Fruit fly (Drosophila melanogaster): ENCODE results near the gene CASK.

Gene CASK

DNA sequence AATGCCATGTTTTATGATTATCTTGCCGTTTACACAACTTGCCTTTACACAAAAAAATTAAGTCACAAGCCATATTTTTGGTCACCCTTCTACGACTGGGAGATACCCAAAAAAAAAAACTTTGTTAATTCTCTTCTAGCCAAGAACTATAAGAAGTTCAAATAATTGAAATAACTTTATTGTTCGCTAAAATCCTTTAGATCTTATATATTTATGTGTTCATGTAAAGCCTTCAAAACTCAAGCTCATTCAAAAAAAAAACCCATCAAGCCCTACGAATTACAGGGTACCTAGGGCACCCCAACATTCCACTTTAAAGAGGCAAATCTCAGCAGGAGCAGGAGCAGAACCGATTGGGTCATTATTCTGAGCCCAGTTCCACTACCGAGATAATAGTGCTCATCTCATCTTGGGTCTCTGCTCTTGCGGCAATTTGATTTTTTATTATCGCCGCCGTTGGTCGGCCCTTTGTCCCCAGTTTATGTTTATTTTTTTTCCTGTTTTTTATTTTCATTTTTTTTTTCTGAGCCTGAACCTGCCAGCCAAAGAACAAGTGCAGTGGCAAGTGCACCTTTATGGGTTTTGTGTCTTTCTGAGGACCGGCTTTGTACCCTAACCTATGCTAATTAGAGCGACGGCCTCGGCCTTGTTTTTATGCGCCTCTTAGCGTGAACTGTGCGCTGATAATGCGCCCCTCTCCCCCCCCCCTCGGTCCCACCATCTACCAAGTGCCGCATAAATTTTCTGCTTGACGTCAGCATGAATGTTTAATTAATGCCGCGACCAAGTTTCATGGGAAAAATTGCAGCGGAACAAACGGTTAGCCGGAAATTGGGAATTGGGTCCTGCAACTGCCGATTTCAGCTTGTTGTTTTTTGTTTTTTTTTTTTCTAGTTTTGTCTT is 19.3 kb upstream of the CASK start:
- no peak for TF ChIP-seq noc (tag; optimal IDR thresholded peaks at IDR 0.05)

dm6 chr3R:21840432-21840831 is 18.0 kb upstream of the CASK start:
- TF ChIP-seq noc (tag; optimal IDR thresholded peaks at IDR 0.05), result no peak

dm6 chr3R:21839636-21840035 is 17.2 kb upstream of the CASK start:
- TF ChIP-seq noc (tag; optimal IDR thresholded peaks at IDR 0.05), result no peak

DNA sequence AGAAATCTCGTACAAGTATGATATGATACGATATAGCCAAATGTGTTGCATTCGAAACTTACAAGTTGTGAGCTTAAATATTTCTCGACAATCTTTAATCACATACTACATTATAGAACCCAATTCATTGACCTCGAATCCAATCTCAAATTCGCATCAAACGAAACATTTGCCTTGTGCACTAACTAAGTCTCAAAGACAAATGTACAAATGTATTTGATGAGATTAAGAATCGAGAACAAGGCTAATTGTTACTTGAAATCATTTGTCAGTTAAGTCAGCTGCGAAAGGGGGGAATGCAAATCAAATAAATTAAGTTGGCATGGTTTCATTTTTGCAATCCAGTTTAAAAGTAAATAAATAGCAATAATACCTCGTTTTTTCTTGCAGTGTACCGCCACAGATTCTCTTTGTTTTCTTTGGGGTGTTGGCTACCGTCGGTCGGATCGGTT is 16.1 kb upstream of the CASK start:
- no peak for TF ChIP-seq noc (tag; optimal IDR thresholded peaks at IDR 0.05)

dm6 chr3R:21837069-21837977 is 14.8 kb upstream of the CASK start:
- TF ChIP-seq noc (tag; optimal IDR thresholded peaks at IDR 0.05), result no peak

DNA sequence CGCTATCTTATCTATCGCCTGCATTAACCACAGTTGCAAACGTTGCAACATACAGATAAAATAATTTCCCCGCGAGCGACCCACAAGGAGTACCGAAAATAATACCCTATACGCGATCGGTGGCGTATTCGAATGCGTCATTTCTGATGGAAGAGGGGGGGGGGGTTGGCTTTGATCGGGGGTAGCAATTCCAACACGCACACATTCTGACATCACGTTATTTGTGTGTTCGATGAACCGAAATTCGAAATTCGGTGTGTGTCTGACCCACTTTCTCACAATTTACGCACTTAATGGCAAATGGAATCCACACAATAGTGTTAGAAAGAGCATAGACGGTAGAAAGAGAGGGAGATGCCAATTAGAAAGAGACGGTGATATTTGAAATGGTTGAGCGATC is 14.1 kb upstream of the CASK start:
- no peak for TF ChIP-seq noc (tag; optimal IDR thresholded peaks at IDR 0.05)

- no peak for TF ChIP-seq noc (tag; optimal IDR thresholded peaks at IDR 0.05)
Observed at dm6 chr3R:21836201-21836504, 13.7 kb upstream of the CASK start.

DNA sequence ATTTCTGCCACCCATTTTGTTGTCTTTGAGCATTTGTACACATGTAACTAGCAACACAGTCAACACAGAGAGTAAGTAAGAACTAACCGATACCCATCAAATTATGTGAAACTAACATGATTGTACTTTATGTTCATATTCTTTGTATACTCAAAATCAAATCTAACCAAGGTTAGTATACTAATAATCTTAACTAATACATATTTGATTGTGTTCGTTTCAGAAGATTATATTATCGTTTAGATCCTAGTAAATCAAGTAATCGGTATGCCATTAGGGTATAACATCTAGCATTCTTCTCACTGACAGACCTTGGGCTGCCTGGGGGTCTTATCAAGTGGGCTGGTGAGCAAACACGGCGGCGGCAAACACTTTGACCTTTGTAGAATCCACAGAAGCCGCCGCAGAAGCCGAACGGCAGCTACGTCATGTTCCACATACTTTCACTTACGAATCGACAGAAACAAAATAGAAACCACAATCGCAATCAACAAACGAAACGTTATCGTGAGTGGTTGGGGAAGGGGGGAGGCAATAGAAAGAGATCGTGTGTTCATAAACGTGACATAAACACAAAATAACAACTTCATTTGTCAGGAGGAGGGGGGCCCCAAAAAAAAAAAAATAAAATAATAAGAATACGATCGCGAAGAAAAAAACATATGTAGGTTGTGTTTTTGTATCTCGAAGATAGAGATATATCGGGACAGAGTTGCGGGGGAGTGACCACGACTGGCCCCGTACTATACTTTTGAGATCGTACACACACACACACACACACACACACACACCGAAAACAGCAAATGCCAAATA is 13.1 kb upstream of the CASK start:
- no peak for TF ChIP-seq noc (tag; optimal IDR thresholded peaks at IDR 0.05)

- TF ChIP-seq noc (tag; optimal IDR thresholded peaks at IDR 0.05), result no peak
Observed at dm6 chr3R:21834234-21835070, 12.0 kb upstream of the CASK start.

DNA sequence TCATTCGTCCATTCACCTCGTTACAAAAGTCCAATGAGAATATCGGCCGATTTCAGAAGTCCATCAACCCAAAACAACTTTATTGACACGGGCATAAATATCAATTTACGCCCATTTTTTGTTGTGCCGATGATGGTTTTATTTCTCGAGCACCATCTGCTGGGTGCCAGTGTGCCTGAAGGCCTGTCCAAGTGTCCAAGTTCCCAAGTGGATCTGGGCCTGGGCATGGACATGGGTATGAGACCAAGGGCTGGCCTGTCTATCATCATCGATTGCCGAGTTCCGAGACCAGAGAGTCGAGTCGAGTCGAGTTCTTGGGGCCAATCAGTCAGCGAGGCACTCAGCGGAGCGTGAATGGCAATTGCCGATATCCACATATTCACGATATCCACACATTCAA is 9.7 kb upstream of the CASK start, which contains the start of gene Gr93a:
Gr93a (plus strand) TSS at position 301 of the 400 bp plus-strand sequence.
- no peak for TF ChIP-seq noc (tag; optimal IDR thresholded peaks at IDR 0.05)

DNA sequence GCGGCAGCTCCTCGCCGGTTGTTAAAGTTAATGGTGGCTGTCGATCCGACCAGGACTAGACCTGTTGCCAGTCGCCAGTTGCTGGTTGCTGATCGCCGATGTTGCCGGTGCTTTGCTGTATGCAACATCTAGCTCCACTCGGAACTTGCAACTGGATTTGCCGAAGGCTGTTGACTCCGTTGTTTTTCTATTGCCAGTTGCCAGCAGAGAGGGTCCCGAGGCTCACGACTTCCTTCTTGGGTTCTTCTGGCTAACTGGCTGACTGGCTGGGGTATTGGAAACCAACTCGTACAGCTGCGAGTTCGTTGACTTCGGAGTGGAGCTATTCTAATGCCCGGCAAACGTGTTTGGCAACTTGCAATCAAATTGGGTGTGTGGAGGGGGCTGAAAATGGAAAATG is 8.6 kb upstream of the CASK start:
- no peak for TF ChIP-seq noc (tag; optimal IDR thresholded peaks at IDR 0.05)

DNA sequence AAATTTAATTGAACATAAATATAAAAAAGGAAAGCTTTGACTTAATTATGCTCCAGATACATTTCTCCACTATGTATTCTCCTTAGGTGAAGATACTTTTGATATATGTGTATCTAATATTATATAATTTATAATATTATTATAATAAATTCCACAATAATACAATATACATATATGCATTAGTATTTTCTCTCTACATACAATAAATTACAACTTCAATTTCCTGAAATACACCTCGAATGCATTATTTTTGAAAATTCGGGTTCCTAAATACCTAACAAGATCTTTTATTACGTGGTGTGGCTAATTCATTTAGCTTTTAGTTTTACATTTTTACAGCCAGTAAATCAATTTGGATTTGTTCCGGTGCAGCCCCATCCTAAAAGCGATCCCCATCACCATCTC is 7.8 kb upstream of the CASK start:
- no peak for TF ChIP-seq noc (tag; optimal IDR thresholded peaks at IDR 0.05)

DNA sequence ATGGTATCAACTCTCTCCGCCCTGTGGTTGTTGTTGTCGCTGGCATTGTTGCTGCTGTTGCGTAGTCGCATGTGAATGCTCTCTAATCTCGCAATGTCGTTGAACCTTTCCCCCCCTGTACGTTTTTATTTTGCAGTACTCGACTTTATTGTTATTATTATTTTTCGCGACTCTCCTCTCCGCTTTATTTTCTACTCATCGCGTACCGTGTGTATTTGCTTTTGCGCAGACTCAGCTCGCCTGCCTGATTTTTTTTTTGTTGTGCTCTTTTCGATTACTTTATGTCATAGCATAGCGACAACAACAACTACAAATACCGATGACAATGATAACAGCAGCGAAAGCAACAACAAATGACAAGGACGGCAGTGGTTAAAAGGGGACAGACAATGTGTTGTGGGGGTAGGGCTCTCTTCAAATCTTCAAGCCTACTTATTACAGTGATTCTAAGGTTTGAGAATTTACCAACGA is 7.0 kb upstream of the CASK start:
- no peak for TF ChIP-seq noc (tag; optimal IDR thresholded peaks at IDR 0.05)

- TF ChIP-seq noc (tag; optimal IDR thresholded peaks at IDR 0.05), result no peak
Observed at dm6 chr3R:21828785-21829486, 6.5 kb upstream of the CASK start.

Measured in whole organism, larva.